Worm (Caenorhabditis elegans) whole organism, L2 larva: ENCODE data around the gene clec-58.

Experiments
- C34F6.9 ChIP-seq: fragments of 150-350 bp; optimal IDR thresholded peaks from 2 replicates; lab custom pipeline; 2014; ENCODE audit warnings: missing biosample characterization, missing genetic modification characterization
- F13H6.1 ChIP-seq: sonication (generic microtip); optimal IDR thresholded peaks from 2 replicates; lab custom pipeline; 2016; ENCODE audit warnings: missing genetic modification characterization, missing compliant biosample characterization
- R02D3.7 ChIP-seq: fragments of 150-350 bp; optimal IDR thresholded peaks from 2 replicates; lab custom pipeline; 2014; ENCODE audit warnings: missing biosample characterization, missing genetic modification characterization
- Y55F3AM.14 ChIP-seq: fragments of 200-800 bp; sonication (Bioruptor generic); optimal IDR thresholded peaks from 2 replicates; lab custom pipeline; 2018; ENCODE audit warnings: mild to moderate bottlenecking, missing genetic modification characterization, missing compliant biosample characterization
- ZK546.5 ChIP-seq: sonication (generic microtip); optimal IDR thresholded peaks from 2 replicates; lab custom pipeline; 2017; ENCODE audit warnings: missing biosample characterization, missing genetic modification characterization
- alr-1 ChIP-seq: fragments of 150-350 bp; optimal IDR thresholded peaks from 2 replicates; lab custom pipeline; 2014; ENCODE audit warnings: missing biosample characterization, missing genetic modification characterization
- ama-1 ChIP-seq: fragments of 150-350 bp; optimal IDR thresholded peaks from 2 replicates; lab custom pipeline; 2018; ENCODE audit warnings: inconsistent platforms
- blmp-1 ChIP-seq: sonication (generic microtip); optimal IDR thresholded peaks from 2 replicates; lab custom pipeline; 2017; ENCODE audit warnings: missing genetic modification characterization, mild to moderate bottlenecking, missing compliant biosample characterization, antibody characterized with exemption, moderate library complexity; ENCODE audit not compliant: insufficient read depth
- ceh-16 ChIP-seq: fragments of 150-350 bp; optimal IDR thresholded peaks from 2 replicates; lab custom pipeline; 2014; ENCODE audit warnings: missing biosample characterization, missing genetic modification characterization
- ceh-82 ChIP-seq: fragments of 150-350 bp; optimal IDR thresholded peaks from 2 replicates; lab custom pipeline; 2014; ENCODE audit warnings: missing biosample characterization, missing genetic modification characterization
- crh-2 ChIP-seq: sonication (generic microtip); optimal IDR thresholded peaks from 2 replicates; lab custom pipeline; 2017; ENCODE audit warnings: missing biosample characterization, missing genetic modification characterization
- dmd-4 ChIP-seq: sonication (generic microtip); optimal IDR thresholded peaks from 2 replicates; lab custom pipeline; 2017; ENCODE audit warnings: missing biosample characterization, missing genetic modification characterization
- egl-27 ChIP-seq: sonication (generic microtip); optimal IDR thresholded peaks from 3 replicates; lab custom pipeline; 2017; ENCODE audit warnings: missing biosample characterization, missing genetic modification reagents, missing genetic modification characterization
- elt-1 ChIP-seq: fragments of 150-350 bp; optimal IDR thresholded peaks from 2 replicates; lab custom pipeline; 2014; ENCODE audit warnings: missing biosample characterization, missing genetic modification characterization
- fos-1 ChIP-seq: fragments of 150-350 bp; optimal IDR thresholded peaks from 2 replicates; lab custom pipeline; 2014; ENCODE audit warnings: missing biosample characterization, missing genetic modification characterization
- gmeb-1 ChIP-seq: fragments of 150-350 bp; optimal IDR thresholded peaks from 2 replicates; lab custom pipeline; 2014; ENCODE audit warnings: missing biosample characterization, missing genetic modification characterization
- lin-11 ChIP-seq: fragments of 150-350 bp; sonication (generic microtip); optimal IDR thresholded peaks from 2 replicates; lab custom pipeline; 2014; ENCODE audit warnings: missing biosample characterization, missing genetic modification characterization, inconsistent platforms, mixed read lengths
- lin-13 ChIP-seq: fragments of 150-350 bp; optimal IDR thresholded peaks from 2 replicates; lab custom pipeline; 2014; ENCODE audit warnings: missing biosample characterization, missing genetic modification reagents, missing genetic modification characterization
- lin-39 ChIP-seq: fragments of 150-350 bp; optimal IDR thresholded peaks from 2 replicates; lab custom pipeline; 2014; ENCODE audit warnings: missing biosample characterization, missing genetic modification reagents, missing genetic modification characterization
- lsy-2 ChIP-seq, 2 experiments: fragments of 150-350 bp in 1 of 2; sonication (generic microtip) in 1 of 2; optimal IDR thresholded peaks; 2 replicates each; lab custom pipeline; 2014 to 2017; ENCODE audit warnings: missing biosample characterization in 2 of 2, missing genetic modification characterization in 2 of 2
- mbf-1 ChIP-seq: sonication (generic microtip); optimal IDR thresholded peaks from 2 replicates; lab custom pipeline; 2017; ENCODE audit warnings: missing biosample characterization, missing genetic modification characterization
- mdl-1 ChIP-seq, 2 experiments: fragments of 150-350 bp in 1 of 2; sonication (generic microtip) in 1 of 2; optimal IDR thresholded peaks; 2 replicates each; lab custom pipeline; 2017; ENCODE audit warnings: missing biosample characterization in 2 of 2, missing genetic modification characterization in 2 of 2
- nhr-10 ChIP-seq: sonication (generic microtip); optimal IDR thresholded peaks from 2 replicates; lab custom pipeline; 2017; ENCODE audit warnings: missing biosample characterization, missing genetic modification characterization
- nhr-11 ChIP-seq: fragments of 150-350 bp; optimal IDR thresholded peaks from 2 replicates; lab custom pipeline; 2014; ENCODE audit warnings: missing biosample characterization, missing genetic modification characterization
- nhr-129 ChIP-seq: fragments of 150-350 bp; optimal IDR thresholded peaks from 2 replicates; lab custom pipeline; 2014; ENCODE audit warnings: missing biosample characterization, missing genetic modification characterization
- nhr-21 ChIP-seq: fragments of 150-350 bp; optimal IDR thresholded peaks from 2 replicates; lab custom pipeline; 2014; ENCODE audit warnings: missing biosample characterization, missing genetic modification characterization
- nhr-23 ChIP-seq: fragments of 150-350 bp; optimal IDR thresholded peaks from 2 replicates; lab custom pipeline; 2014; ENCODE audit warnings: missing biosample characterization, missing genetic modification reagents, missing genetic modification characterization
- nhr-237 ChIP-seq: fragments of 150-350 bp; optimal IDR thresholded peaks from 2 replicates; lab custom pipeline; 2014; ENCODE audit warnings: missing biosample characterization, missing genetic modification characterization
- nhr-25 ChIP-seq: fragments of 150-350 bp; sonication (generic microtip); optimal IDR thresholded peaks from 3 replicates; lab custom pipeline; 2014; ENCODE audit warnings: missing biosample characterization, missing genetic modification characterization
- nhr-6 ChIP-seq: fragments of 150-350 bp; optimal IDR thresholded peaks from 2 replicates; lab custom pipeline; 2014; ENCODE audit warnings: missing biosample characterization, missing genetic modification characterization
- nhr-77 ChIP-seq: fragments of 150-350 bp; optimal IDR thresholded peaks from 2 replicates; lab custom pipeline; 2014; ENCODE audit warnings: missing biosample characterization, missing genetic modification characterization
- peb-1 ChIP-seq: fragments of 150-350 bp; optimal IDR thresholded peaks from 2 replicates; lab custom pipeline; 2014; ENCODE audit warnings: missing biosample characterization, missing genetic modification characterization
- sem-4 ChIP-seq: fragments of 150-350 bp; optimal IDR thresholded peaks from 2 replicates; lab custom pipeline; 2014; ENCODE audit warnings: missing biosample characterization, missing genetic modification reagents, missing genetic modification characterization
- skn-1 ChIP-seq: sonication (generic microtip); optimal IDR thresholded peaks from 2 replicates; lab custom pipeline; 2017; ENCODE audit warnings: missing biosample characterization, missing genetic modification characterization
- sma-3 ChIP-seq: sonication (generic microtip); optimal IDR thresholded peaks from 2 replicates; lab custom pipeline; 2016; ENCODE audit warnings: missing genetic modification reagents, missing genetic modification characterization, missing compliant biosample characterization
- sma-9 ChIP-seq, 2 experiments: fragments of 150-350 bp in 1 of 2; sonication (generic microtip) in 1 of 2; optimal IDR thresholded peaks; 2 replicates each; lab custom pipeline; 2014 to 2016; ENCODE audit warnings: missing genetic modification characterization in 2 of 2, mild to moderate bottlenecking in 1 of 2, missing biosample characterization in 1 of 2, missing compliant biosample characterization in 1 of 2, missing genetic modification reagents in 1 of 2, moderate library complexity in 1 of 2
- snpc-4 ChIP-seq: fragments of 150-350 bp; optimal IDR thresholded peaks from 2 replicates; lab custom pipeline; 2014; ENCODE audit warnings: missing biosample characterization, missing genetic modification characterization
- unc-39 ChIP-seq: fragments of 150-350 bp; optimal IDR thresholded peaks from 2 replicates; lab custom pipeline; 2014; ENCODE audit warnings: missing biosample characterization, missing genetic modification characterization
- unc-55 ChIP-seq: fragments of 150-350 bp; sonication (generic microtip); optimal IDR thresholded peaks from 3 replicates; lab custom pipeline; 2014; ENCODE audit warnings: missing biosample characterization, missing genetic modification reagents, missing genetic modification characterization
- unc-62 ChIP-seq: fragments of 150-350 bp; optimal IDR thresholded peaks from 2 replicates; lab custom pipeline; 2014; ENCODE audit warnings: missing biosample characterization, missing genetic modification reagents, missing genetic modification characterization
- zag-1 ChIP-seq: fragments of 150-350 bp; optimal IDR thresholded peaks from 2 replicates; lab custom pipeline; 2014; ENCODE audit warnings: missing biosample characterization, missing genetic modification characterization
- ztf-1 ChIP-seq: fragments of 200-800 bp; sonication (Bioruptor generic); conservative IDR thresholded peaks from 2 replicates; pipeline ENCODE4 v1.3.6; 2022; ENCODE audit warnings: missing genetic modification characterization, missing compliant biosample characterization
- ztf-11 ChIP-seq: sonication (generic microtip); optimal IDR thresholded peaks from 2 replicates; lab custom pipeline; 2017; ENCODE audit warnings: missing biosample characterization, missing genetic modification characterization
- ztf-4 ChIP-seq: fragments of 150-350 bp; optimal IDR thresholded peaks from 2 replicates; lab custom pipeline; 2014; ENCODE audit warnings: missing biosample characterization, missing genetic modification characterization

The clec-58 gene

DNA sequence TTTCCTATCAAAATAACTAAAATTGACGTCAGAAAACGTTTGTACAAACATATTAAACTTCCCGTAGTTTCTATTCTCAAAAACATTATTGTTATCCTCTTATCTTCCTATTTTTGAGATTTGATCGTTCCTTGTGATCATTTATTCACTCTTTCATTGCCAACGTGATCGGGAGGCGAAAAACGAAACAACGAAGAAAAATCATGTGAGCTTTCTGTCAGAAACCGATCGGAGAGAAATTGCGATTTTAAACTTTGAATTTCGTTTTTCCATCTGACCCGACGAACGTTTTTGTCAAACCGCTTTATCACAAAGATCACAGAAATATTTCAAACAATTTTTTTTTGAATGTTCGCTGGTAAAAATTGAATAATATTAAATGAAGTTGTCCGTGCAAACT lies 29.6 kb downstream of the clec-58 start:
- TF ChIP-seq blmp-1: peak; percentile 61
- TF ChIP-seq nhr-25 (tag; lab: Kevin White, UChicago): peak; percentile 23
- no peak for TF ChIP-seq alr-1 (tag; lab: Kevin White, UChicago)
- TF ChIP-seq sem-4 (tag; lab: Kevin White, UChicago): peak; percentile 21
- TF ChIP-seq nhr-10: no peak
- TF ChIP-seq nhr-11 (tag; lab: Kevin White, UChicago): no peak
- TF ChIP-seq lin-39 (tag; lab: Kevin White, UChicago): no peak
- TF ChIP-seq ztf-4 (tag; lab: Kevin White, UChicago): peak; percentile 43
- no peak for TF ChIP-seq skn-1 (tag; lab: Kevin White, UChicago)
- no peak for TF ChIP-seq zag-1
- peak in 1 of 2 experiments; percentile 19 for TF ChIP-seq lsy-2 (tag; optimal IDR thresholded peaks at IDR 0.05; lab: Kevin White, UChicago)
- TF ChIP-seq ZK546.5 (tag; lab: Kevin White, UChicago): no peak
- TF ChIP-seq ceh-82: no peak
- TF ChIP-seq ztf-11 (tag; lab: Kevin White, UChicago): no peak
- peak; percentile 48 for TF ChIP-seq nhr-6 (tag; lab: Kevin White, UChicago)
- no peak for TF ChIP-seq egl-27 (tag; lab: Kevin White, UChicago)
- peak; percentile 48 for TF ChIP-seq nhr-21
- TF ChIP-seq crh-2 (tag; lab: Kevin White, UChicago): peak; percentile 59
- TF ChIP-seq lin-11 (tag; lab: Kevin White, UChicago): no peak
- TF ChIP-seq nhr-237 (tag; lab: Kevin White, UChicago): no peak
- no peak for TF ChIP-seq Y55F3AM.14 (GFP tag; lab: Kevin White, UChicago)
- TF ChIP-seq nhr-77: no peak
- peak; percentile 86 for TF ChIP-seq sma-9 (GFP tag; optimal IDR thresholded peaks at IDR 0.05; lab: Kevin White, UChicago)
- no peak for TF ChIP-seq sma-9 (tag; optimal IDR thresholded peaks at IDR 0.05; lab: Kevin White, UChicago)
- TF ChIP-seq C34F6.9 (tag; lab: Kevin White, UChicago): peak; percentile 15
- peak; percentile 83 for TF ChIP-seq nhr-129 (tag; lab: Kevin White, UChicago)
- no peak for TF ChIP-seq dmd-4 (tag; lab: Kevin White, UChicago)
- peak; percentile 41 for TF ChIP-seq sma-3 (GFP tag; lab: Kevin White, UChicago)
- TF ChIP-seq unc-55 (GFP tag; lab: Kevin White, UChicago): no peak
- TF ChIP-seq R02D3.7: no peak
- no peak for TF ChIP-seq nhr-23 (tag; lab: Kevin White, UChicago)
- TF ChIP-seq ama-1: peak; percentile 54
- TF ChIP-seq unc-39 (tag; lab: Kevin White, UChicago): no peak
- TF ChIP-seq mbf-1 (tag; lab: Kevin White, UChicago): no peak
- TF ChIP-seq fos-1 (tag; lab: Kevin White, UChicago): no peak
- no peak for TF ChIP-seq snpc-4
- TF ChIP-seq unc-62 (GFP tag; lab: Kevin White, UChicago): no peak
- TF ChIP-seq ceh-16: no peak
- TF ChIP-seq lin-13 (GFP tag; lab: Kevin White, UChicago): no peak
- no peak for TF ChIP-seq gmeb-1 (tag; lab: Kevin White, UChicago)

DNA sequence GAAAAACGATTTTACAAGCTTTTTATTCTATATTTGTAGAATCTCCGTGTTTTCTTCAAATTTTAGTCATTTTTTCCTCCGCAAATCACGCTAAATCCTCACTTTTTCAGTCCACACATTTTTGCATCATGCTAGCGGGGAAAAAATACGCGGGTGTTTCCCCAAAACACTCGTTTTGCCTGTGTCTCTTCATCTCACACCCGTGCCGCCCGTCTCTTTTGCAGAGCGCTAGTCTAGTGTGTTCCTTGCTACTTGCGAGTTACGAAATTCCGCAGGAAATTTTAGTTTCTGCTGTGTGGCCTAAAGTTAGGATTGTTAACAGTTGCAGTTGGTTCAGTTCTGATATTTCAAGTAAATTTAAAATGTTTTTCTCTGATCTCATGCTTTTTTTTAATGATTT lies 30.2 kb downstream of the clec-58 start:
- TF ChIP-seq nhr-25 (tag; lab: Kevin White, UChicago): no peak
- no peak for TF ChIP-seq ceh-16
- TF ChIP-seq elt-1 (tag; lab: Kevin White, UChicago): no peak
- TF ChIP-seq nhr-129 (tag; lab: Kevin White, UChicago): peak; percentile 97
- no peak for TF ChIP-seq peb-1
- TF ChIP-seq nhr-237 (tag; lab: Kevin White, UChicago): no peak
- TF ChIP-seq lsy-2 (tag; optimal IDR thresholded peaks at IDR 0.05; lab: Kevin White, UChicago): peak in 1 of 2 experiments; percentile 7
- TF ChIP-seq C34F6.9 (tag; lab: Kevin White, UChicago): peak; percentile 22
- TF ChIP-seq unc-39 (tag; lab: Kevin White, UChicago): no peak
- TF ChIP-seq F13H6.1 (tag; lab: Kevin White, UChicago): no peak
- TF ChIP-seq zag-1: no peak
- no peak for TF ChIP-seq snpc-4
- TF ChIP-seq nhr-6 (tag; lab: Kevin White, UChicago): no peak
- TF ChIP-seq sma-9 (GFP tag; optimal IDR thresholded peaks at IDR 0.05; lab: Kevin White, UChicago): peak; percentile 83
- TF ChIP-seq sma-9 (tag; optimal IDR thresholded peaks at IDR 0.05; lab: Kevin White, UChicago): no peak
- TF ChIP-seq unc-55 (GFP tag; lab: Kevin White, UChicago): peak; percentile 32
- no peak for TF ChIP-seq crh-2 (tag; lab: Kevin White, UChicago)
- no peak for TF ChIP-seq sma-3 (GFP tag; lab: Kevin White, UChicago)
- TF ChIP-seq sem-4 (tag; lab: Kevin White, UChicago): no peak
- TF ChIP-seq fos-1 (tag; lab: Kevin White, UChicago): peak; percentile 56
- TF ChIP-seq ztf-1 (GFP tag; lab: Robert Waterston, UW): no peak
- TF ChIP-seq nhr-11 (tag; lab: Kevin White, UChicago): peak; percentile 63
- no peak for TF ChIP-seq nhr-23 (tag; lab: Kevin White, UChicago)
- TF ChIP-seq gmeb-1 (tag; lab: Kevin White, UChicago): peak; percentile 7
- no peak for TF ChIP-seq egl-27 (tag; lab: Kevin White, UChicago)
- TF ChIP-seq ztf-11 (tag; lab: Kevin White, UChicago): no peak
- TF ChIP-seq mdl-1 (tag; optimal IDR thresholded peaks at IDR 0.05; lab: Kevin White, UChicago): peak; percentile 15 to 23
- no peak for TF ChIP-seq ztf-4 (tag; lab: Kevin White, UChicago)
- TF ChIP-seq ama-1: peak; percentile 43
- no peak for TF ChIP-seq ceh-82
- TF ChIP-seq Y55F3AM.14 (GFP tag; lab: Kevin White, UChicago): no peak
- no peak for TF ChIP-seq blmp-1
- peak; percentile 17 for TF ChIP-seq lin-11 (tag; lab: Kevin White, UChicago)
